Worm (Caenorhabditis elegans): ENCODE results near the gene F31F4.1.

The F31F4.1 gene

ce11 chrV:719731-720130 is 35.9 kb downstream of the F31F4.1 start, which contains the start of gene srbc-40:
srbc-40 (minus strand) TSS chrV:719831.
- TF ChIP-seq ceh-43 (GFP tag; optimal IDR thresholded peaks at IDR 0.05) (no peak), nhr-237 (tag; optimal IDR thresholded peaks at IDR 0.05) (no peak), hlh-1 (tag; optimal IDR thresholded peaks at IDR 0.05) (no peak), nhr-12 (tag; optimal IDR thresholded peaks at IDR 0.05) (no peak), pha-4 (tag; optimal IDR thresholded peaks at IDR 0.05) (no peak), drap-1 (GFP tag; optimal IDR thresholded peaks at IDR 0.05) (no peak), bed-3 (GFP tag; optimal IDR thresholded peaks at IDR 0.05) (no peak), ztf-11 (tag; optimal IDR thresholded peaks at IDR 0.05) (no peak), ceh-83 (GFP tag; optimal IDR thresholded peaks at IDR 0.05) (no peak), unc-62 (GFP tag; optimal IDR thresholded peaks at IDR 0.05) (no peak), lin-32 (GFP tag; optimal IDR thresholded peaks at IDR 0.05) (no peak), elt-1 (tag; optimal IDR thresholded peaks at IDR 0.05; ENCODE audit: borderline replicate concordance, insufficient read depth) (no peak), unc-39 (tag; optimal IDR thresholded peaks at IDR 0.05) (no peak), snpc-4 (tag; optimal IDR thresholded peaks at IDR 0.05) (no peak), mep-1 (tag; optimal IDR thresholded peaks at IDR 0.05) (no peak)

DNA sequence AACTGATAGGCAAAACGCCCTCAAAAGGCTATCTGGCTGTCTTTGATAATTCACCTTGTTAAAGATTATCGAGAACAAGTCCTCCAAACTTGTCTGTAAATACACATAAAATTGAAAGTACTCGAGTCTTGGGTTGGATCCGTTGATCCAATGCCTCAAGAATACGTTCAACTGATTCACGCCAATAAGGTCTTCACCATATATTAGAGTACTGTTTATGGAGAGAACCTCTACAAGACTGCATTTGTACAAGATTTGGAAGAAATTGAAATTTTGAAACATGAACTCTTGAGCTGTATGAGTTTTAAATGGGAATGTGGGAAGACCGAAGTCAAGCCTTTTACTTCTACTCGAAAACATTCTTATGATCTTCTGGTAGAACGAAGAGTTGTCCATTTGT is 39.0 kb downstream of the F31F4.1 start:
- no peak for TF ChIP-seq tbx-8 (GFP tag; optimal IDR thresholded peaks at IDR 0.05)
- TF ChIP-seq lin-13 (tag; optimal IDR thresholded peaks at IDR 0.05) = no peak
- no peak for TF ChIP-seq unc-39 (tag; optimal IDR thresholded peaks at IDR 0.05)
- no peak for TF ChIP-seq sptf-1 (tag; optimal IDR thresholded peaks at IDR 0.05)
- TF ChIP-seq ceh-43 (GFP tag; optimal IDR thresholded peaks at IDR 0.05) = no peak
- TF ChIP-seq nhr-12 (tag; optimal IDR thresholded peaks at IDR 0.05) = no peak
- TF ChIP-seq nhr-237 (tag; optimal IDR thresholded peaks at IDR 0.05) = no peak
- no peak for TF ChIP-seq bed-3 (GFP tag; optimal IDR thresholded peaks at IDR 0.05)

DNA sequence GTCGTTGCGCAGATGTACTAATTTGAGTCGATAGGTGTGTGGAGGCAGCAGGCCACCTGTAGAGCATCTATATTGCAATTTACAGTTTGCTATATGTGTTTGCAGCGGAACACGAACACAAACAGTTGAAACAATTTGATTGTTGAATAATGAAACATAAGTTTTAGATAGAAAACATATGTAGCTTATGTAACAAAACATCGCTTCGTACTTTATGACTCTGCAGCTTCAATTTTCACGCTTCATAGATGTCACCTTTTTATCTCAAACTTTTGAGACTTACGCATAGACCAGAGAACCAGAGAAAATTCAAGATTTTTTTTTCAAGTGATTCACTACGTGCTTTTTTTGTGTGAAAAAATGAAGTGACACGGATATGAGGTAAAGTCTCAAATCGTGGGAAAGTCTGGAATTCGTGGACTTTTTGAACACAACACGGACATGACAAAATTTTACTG is 40.1 kb downstream of the F31F4.1 start, which contains the start of gene fbxb-72:
TSS of gene fbxb-72 (minus strand) at position 58 of the 458 bp plus-strand sequence.
- TF ChIP-seq pha-4 (tag; optimal IDR thresholded peaks at IDR 0.05) (no peak), unc-39 (tag; optimal IDR thresholded peaks at IDR 0.05) (no peak), ces-1 (GFP tag; optimal IDR thresholded peaks at IDR 0.05) (no peak), flh-1 (GFP tag; optimal IDR thresholded peaks at IDR 0.05) (no peak), blmp-1 (tag; optimal IDR thresholded peaks at IDR 0.05) (no peak), ztf-11 (tag; optimal IDR thresholded peaks at IDR 0.05) (no peak), elt-3 (tag; optimal IDR thresholded peaks at IDR 0.05) (no peak), ceh-39 (tag; optimal IDR thresholded peaks at IDR 0.05) (peak; percentile 44), lin-13 (tag; optimal IDR thresholded peaks at IDR 0.05) (no peak), mls-2 (tag; optimal IDR thresholded peaks at IDR 0.05) (no peak), snpc-4 (tag; optimal IDR thresholded peaks at IDR 0.05) (no peak), zip-8 (tag; optimal IDR thresholded peaks at IDR 0.05) (no peak), hlh-1 (tag; optimal IDR thresholded peaks at IDR 0.05) (peak; percentile 9), sptf-1 (tag; optimal IDR thresholded peaks at IDR 0.05) (peak; percentile 18), mab-5 (tag; optimal IDR thresholded peaks at IDR 0.05) (no peak), bed-3 (GFP tag; optimal IDR thresholded peaks at IDR 0.05) (no peak)

ce11 chrV:724470-724890 is 40.6 kb downstream of the F31F4.1 start:
- TF ChIP-seq bed-3 (GFP tag; optimal IDR thresholded peaks at IDR 0.05) = no peak
- TF ChIP-seq tbx-8 (GFP tag; optimal IDR thresholded peaks at IDR 0.05) = no peak
- no peak for TF ChIP-seq elt-3 (tag; optimal IDR thresholded peaks at IDR 0.05)
- no peak for TF ChIP-seq ham-2 (GFP tag; optimal IDR thresholded peaks at IDR 0.05)
- TF ChIP-seq pha-4 (tag; optimal IDR thresholded peaks at IDR 0.05) = no peak
- no peak for TF ChIP-seq mep-1 (tag; optimal IDR thresholded peaks at IDR 0.05)
- TF ChIP-seq lsy-2 (tag; optimal IDR thresholded peaks at IDR 0.05) = no peak
- no peak for TF ChIP-seq lin-32 (GFP tag; optimal IDR thresholded peaks at IDR 0.05)
- no peak for TF ChIP-seq mab-5 (tag; optimal IDR thresholded peaks at IDR 0.05)
- TF ChIP-seq flh-1 (GFP tag; optimal IDR thresholded peaks at IDR 0.05) = no peak

DNA sequence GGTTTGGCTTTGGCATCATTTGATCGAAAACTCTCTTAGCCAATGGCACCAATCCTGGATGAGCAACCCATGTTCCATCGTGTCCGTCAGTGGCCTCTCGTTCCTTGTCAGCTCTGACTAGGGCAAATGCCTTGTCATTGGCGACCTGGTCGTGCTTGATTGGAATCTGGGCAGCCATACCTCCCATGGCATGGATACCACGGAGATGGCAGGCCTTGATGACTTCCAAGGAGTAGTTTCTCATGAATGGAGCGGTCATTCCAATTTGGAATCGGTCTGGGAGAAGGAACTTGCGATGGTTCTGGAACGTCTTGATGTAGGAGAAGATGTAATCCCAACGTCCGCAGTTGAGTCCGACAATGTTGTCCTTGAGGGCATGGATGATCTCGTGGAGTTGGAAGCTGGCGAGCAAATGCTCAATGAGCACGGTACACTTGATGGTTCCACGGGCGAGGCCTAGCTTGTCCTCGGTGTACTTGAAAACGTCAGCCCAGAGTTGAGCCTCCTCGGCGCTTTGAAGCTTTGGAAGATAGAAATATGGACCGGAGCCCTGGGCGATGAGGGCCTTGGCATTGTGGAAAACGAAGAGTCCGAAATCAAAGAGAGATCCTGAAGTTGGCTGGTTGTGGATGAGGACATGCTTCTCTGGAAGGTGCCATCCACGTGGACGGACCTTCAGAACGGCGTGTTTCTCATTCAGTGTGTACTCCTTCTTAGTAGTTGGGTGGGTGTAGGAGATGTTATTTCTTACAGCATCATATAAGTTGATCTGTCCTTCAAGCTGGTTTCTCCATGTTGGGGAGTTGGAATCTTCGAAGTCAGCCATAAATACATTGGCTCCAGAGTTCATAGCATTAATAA is 41.3 kb downstream of the F31F4.1 start:
- TF ChIP-seq hlh-1 (tag; optimal IDR thresholded peaks at IDR 0.05) (no peak), bed-3 (GFP tag; optimal IDR thresholded peaks at IDR 0.05) (no peak), ces-1 (GFP tag; optimal IDR thresholded peaks at IDR 0.05) (no peak), nhr-12 (tag; optimal IDR thresholded peaks at IDR 0.05) (no peak), nhr-237 (tag; optimal IDR thresholded peaks at IDR 0.05) (no peak), tbx-8 (GFP tag; optimal IDR thresholded peaks at IDR 0.05) (no peak), sem-2 (GFP tag; optimal IDR thresholded peaks at IDR 0.05) (no peak), snpc-4 (tag; optimal IDR thresholded peaks at IDR 0.05) (no peak), sptf-1 (tag; optimal IDR thresholded peaks at IDR 0.05) (no peak), blmp-1 (tag; optimal IDR thresholded peaks at IDR 0.05) (no peak), ceh-39 (tag; optimal IDR thresholded peaks at IDR 0.05) (no peak), drap-1 (GFP tag; optimal IDR thresholded peaks at IDR 0.05) (no peak), pha-4 (tag; optimal IDR thresholded peaks at IDR 0.05) (no peak), ceh-43 (GFP tag; optimal IDR thresholded peaks at IDR 0.05) (no peak)

Measured in whole organism, mixed stage, embryonic.